Worm (Caenorhabditis elegans): ENCODE measurements around the gene ztf-30.

ce11 chrIII:8579367-8579766 lies 18.3 kb downstream of the ztf-30 start:
- TF ChIP-seq flt-1 (GFP tag; IDR thresholded peaks at IDR 0.05): no peak
- TF ChIP-seq tab-1 (GFP tag; IDR thresholded peaks at IDR 0.05): no peak
- no peak for TF ChIP-seq med-1 (GFP tag; optimal IDR thresholded peaks at IDR 0.05; ENCODE audit: insufficient read depth)
- no peak for TF ChIP-seq ref-1 (GFP tag; conservative IDR thresholded peaks at IDR 0.05)
- no peak for TF ChIP-seq T22C8.4 (GFP tag; IDR thresholded peaks at IDR 0.05)
- no peak for TF ChIP-seq klf-2 (GFP tag; conservative IDR thresholded peaks at IDR 0.05)
- no peak for TF ChIP-seq ztf-23 (GFP tag; IDR thresholded peaks at IDR 0.05)
- TF ChIP-seq ztf-29 (GFP tag; IDR thresholded peaks at IDR 0.05): no peak
- no peak for TF ChIP-seq cog-1 (tag; optimal IDR thresholded peaks at IDR 0.05)
